Worm (Caenorhabditis elegans) whole organism, L1 larva: Measurements from ENCODE around the gene dyf-18.

ENCODE experiments used
- C04F5.9 ChIP-seq: sonication (generic microtip); optimal IDR thresholded peaks from 2 replicates; lab custom pipeline; 2016; ENCODE audit warnings: missing genetic modification characterization, missing compliant biosample characterization
- C16A3.4 ChIP-seq: fragments of 150-350 bp; optimal IDR thresholded peaks from 2 replicates; lab custom pipeline; 2014; ENCODE audit warnings: missing biosample characterization, missing genetic modification characterization
- ceh-8 ChIP-seq: fragments of 200-800 bp; sonication (Bioruptor generic); optimal IDR thresholded peaks from 2 replicates; lab custom pipeline; 2018; ENCODE audit warnings: mild to moderate bottlenecking, missing genetic modification characterization, moderate library complexity, missing compliant biosample characterization
- ceh-82 ChIP-seq, 3 experiments: fragments of 150-350 bp in 1 of 3; sonication (generic microtip) in 2 of 3; optimal IDR thresholded peaks; 2 replicates each; lab custom pipeline; 2014 to 2017; ENCODE audit warnings: missing biosample characterization in 3 of 3, missing genetic modification characterization in 3 of 3
- ceh-88 ChIP-seq: fragments of 200-800 bp; sonication (Bioruptor generic); IDR thresholded peaks from 2 replicates; pipeline ENCODE4 v1.3.6; 2022; ENCODE audit warnings: missing genetic modification characterization, missing compliant biosample characterization
- dpl-1 ChIP-seq, 3 experiments: fragments of 150-350 bp in 2 of 3; sonication (generic microtip) in 1 of 3; optimal IDR thresholded peaks; 2 replicates each; lab custom pipeline; 2014 to 2017; ENCODE audit warnings: missing biosample characterization in 3 of 3, missing genetic modification characterization in 3 of 3, missing genetic modification reagents in 3 of 3
- dsc-1 ChIP-seq: sonication (generic microtip); optimal IDR thresholded peaks from 2 replicates; lab custom pipeline; 2016; ENCODE audit warnings: mild to moderate bottlenecking, missing genetic modification characterization, missing compliant biosample characterization
- efl-1 ChIP-seq, 4 experiments: fragments of 150-350 bp; optimal IDR thresholded peaks in 3 of 4; peaks in 1 of 4; 1 replicate in 1 of 4; 2 replicates in 3 of 4; lab custom pipeline; 2014; ENCODE audit warnings: missing biosample characterization in 2 of 4, missing genetic modification characterization in 2 of 4, missing genetic modification reagents in 2 of 4
- egl-13 ChIP-seq: sonication (generic microtip); optimal IDR thresholded peaks from 2 replicates; lab custom pipeline; 2016; ENCODE audit warnings: missing genotype, missing genetic modification reagents, missing genetic modification characterization, missing compliant biosample characterization
- egl-27 ChIP-seq, 2 experiments: fragments of 150-350 bp in 1 of 2; sonication (generic microtip); optimal IDR thresholded peaks; 3 replicates each; lab custom pipeline; 2017 to 2018; ENCODE audit warnings: missing biosample characterization in 2 of 2, missing genetic modification characterization in 2 of 2, missing genetic modification reagents in 2 of 2
- elt-2 ChIP-seq: sonication (generic microtip); optimal IDR thresholded peaks from 2 replicates; lab custom pipeline; 2016; ENCODE audit warnings: missing genetic modification characterization, mild to moderate bottlenecking, inconsistent platforms, missing compliant biosample characterization, missing genetic modification reagents
- elt-3 ChIP-seq, 6 experiments: fragments of 150-350 bp in 1 of 6; sonication (generic microtip); optimal IDR thresholded peaks; 2 replicates each; lab custom pipeline; 2017 to 2018; ENCODE audit warnings: missing biosample characterization in 6 of 6, missing genetic modification characterization in 6 of 6, inconsistent platforms in 1 of 6
- ets-5 ChIP-seq: fragments of 200-800 bp; sonication (Bioruptor generic); IDR thresholded peaks from 2 replicates; pipeline ENCODE4 v1.3.6; 2022; ENCODE audit warnings: missing genetic modification characterization, missing compliant biosample characterization
- grh-1 ChIP-seq: fragments of 200-800 bp; sonication (Bioruptor generic); IDR thresholded peaks from 2 replicates; pipeline ENCODE4 v1.3.6; 2022; ENCODE audit warnings: missing genetic modification reagents, missing genetic modification characterization, missing compliant biosample characterization
- hpl-2 ChIP-seq: fragments of 150-350 bp; optimal IDR thresholded peaks from 2 replicates; lab custom pipeline; 2014; ENCODE audit warnings: missing biosample characterization, missing genetic modification reagents, missing genetic modification characterization
- lin-13 ChIP-seq: fragments of 150-350 bp; optimal IDR thresholded peaks from 2 replicates; lab custom pipeline; 2014; ENCODE audit warnings: missing biosample characterization, missing genetic modification reagents, missing genetic modification characterization
- lin-14 ChIP-seq: fragments of 200-800 bp; sonication (Bioruptor generic); optimal IDR thresholded peaks from 2 replicates; lab custom pipeline; 2018; ENCODE audit warnings: mild to moderate bottlenecking, missing genetic modification characterization, moderate library complexity, missing compliant biosample characterization
- lin-35 ChIP-seq, 2 experiments: fragments of 150-350 bp; optimal IDR thresholded peaks; 2 replicates each; lab custom pipeline; 2014; ENCODE audit warnings: missing biosample characterization in 2 of 2, missing genetic modification characterization in 2 of 2, missing genetic modification reagents in 2 of 2
- lin-39 ChIP-seq: fragments of 150-350 bp; optimal IDR thresholded peaks from 2 replicates; lab custom pipeline; 2014; ENCODE audit warnings: missing biosample characterization, missing genetic modification reagents, missing genetic modification characterization
- lir-3 ChIP-seq: sonication (generic microtip); optimal IDR thresholded peaks from 2 replicates; lab custom pipeline; 2016; ENCODE audit warnings: mild to moderate bottlenecking, missing genetic modification characterization, moderate library complexity, missing compliant biosample characterization; ENCODE audit not compliant: poor library complexity
- mep-1 ChIP-seq: fragments of 150-350 bp; optimal IDR thresholded peaks from 2 replicates; lab custom pipeline; 2014; ENCODE audit warnings: missing biosample characterization, missing genetic modification characterization
- nhr-11 ChIP-seq: fragments of 150-350 bp; optimal IDR thresholded peaks from 2 replicates; lab custom pipeline; 2014; ENCODE audit warnings: missing biosample characterization, missing genetic modification characterization
- nhr-12 ChIP-seq: sonication (generic microtip); optimal IDR thresholded peaks from 2 replicates; lab custom pipeline; 2017; ENCODE audit warnings: missing biosample characterization, missing genetic modification characterization
- nhr-20 ChIP-seq: sonication (generic microtip); optimal IDR thresholded peaks from 2 replicates; lab custom pipeline; 2016; ENCODE audit warnings: mild to moderate bottlenecking, missing genetic modification characterization, missing compliant biosample characterization
- nhr-71 ChIP-seq: sonication (generic microtip); optimal IDR thresholded peaks from 2 replicates; lab custom pipeline; 2016; ENCODE audit warnings: mild to moderate bottlenecking, missing genetic modification characterization, moderate library complexity, missing compliant biosample characterization
- nhr-85 ChIP-seq: sonication (generic microtip); peaks from one replicate; lab custom pipeline; 2016; ENCODE audit warnings: missing genetic modification characterization, inconsistent platforms, missing compliant biosample characterization
- nhr-90 ChIP-seq: sonication (generic microtip); optimal IDR thresholded peaks from 2 replicates; lab custom pipeline; 2016; ENCODE audit warnings: mild to moderate bottlenecking, missing genetic modification characterization, missing compliant biosample characterization; ENCODE audit not compliant: poor library complexity
- pag-3 ChIP-seq: sonication (generic microtip); optimal IDR thresholded peaks from 2 replicates; lab custom pipeline; 2017; ENCODE audit warnings: missing genetic modification characterization, mild to moderate bottlenecking, missing compliant biosample characterization, antibody characterized with exemption, borderline replicate concordance; ENCODE audit not compliant: insufficient read depth
- pax-3 ChIP-seq: fragments of 200-800 bp; sonication (Bioruptor generic); optimal IDR thresholded peaks from 2 replicates; lab custom pipeline; 2018; ENCODE audit warnings: mild to moderate bottlenecking, missing genetic modification characterization, moderate library complexity, missing compliant biosample characterization
- rnt-1 ChIP-seq: sonication (generic microtip); optimal IDR thresholded peaks from 2 replicates; lab custom pipeline; 2016; ENCODE audit warnings: mild to moderate bottlenecking, missing genetic modification characterization, moderate library complexity, missing compliant biosample characterization
- skn-1 ChIP-seq: fragments of 150-350 bp; optimal IDR thresholded peaks from 2 replicates; lab custom pipeline; 2014; ENCODE audit warnings: missing biosample characterization, missing genetic modification characterization
- tbx-2 ChIP-seq: sonication (generic microtip); optimal IDR thresholded peaks from 2 replicates; lab custom pipeline; 2016; ENCODE audit warnings: missing genetic modification characterization, missing compliant biosample characterization
- unc-62 ChIP-seq: fragments of 150-350 bp; optimal IDR thresholded peaks from 2 replicates; lab custom pipeline; 2014; ENCODE audit warnings: missing biosample characterization, missing genetic modification reagents, missing genetic modification characterization
- unc-86 ChIP-seq: sonication (generic microtip); optimal IDR thresholded peaks from 2 replicates; lab custom pipeline; 2016; ENCODE audit warnings: missing genetic modification characterization, missing compliant biosample characterization
- zag-1 ChIP-seq: fragments of 150-350 bp; optimal IDR thresholded peaks from 2 replicates; lab custom pipeline; 2014; ENCODE audit warnings: missing biosample characterization, missing genetic modification characterization
- zip-4 ChIP-seq: fragments of 200-800 bp; sonication (Bioruptor generic); optimal IDR thresholded peaks from 2 replicates; lab custom pipeline; 2018; ENCODE audit warnings: mild to moderate bottlenecking, missing genetic modification characterization, moderate library complexity, missing compliant biosample characterization
- ztf-4 ChIP-seq: fragments of 150-350 bp; optimal IDR thresholded peaks from 2 replicates; lab custom pipeline; 2014; ENCODE audit warnings: missing biosample characterization, missing genetic modification characterization

Gene dyf-18

DNA sequence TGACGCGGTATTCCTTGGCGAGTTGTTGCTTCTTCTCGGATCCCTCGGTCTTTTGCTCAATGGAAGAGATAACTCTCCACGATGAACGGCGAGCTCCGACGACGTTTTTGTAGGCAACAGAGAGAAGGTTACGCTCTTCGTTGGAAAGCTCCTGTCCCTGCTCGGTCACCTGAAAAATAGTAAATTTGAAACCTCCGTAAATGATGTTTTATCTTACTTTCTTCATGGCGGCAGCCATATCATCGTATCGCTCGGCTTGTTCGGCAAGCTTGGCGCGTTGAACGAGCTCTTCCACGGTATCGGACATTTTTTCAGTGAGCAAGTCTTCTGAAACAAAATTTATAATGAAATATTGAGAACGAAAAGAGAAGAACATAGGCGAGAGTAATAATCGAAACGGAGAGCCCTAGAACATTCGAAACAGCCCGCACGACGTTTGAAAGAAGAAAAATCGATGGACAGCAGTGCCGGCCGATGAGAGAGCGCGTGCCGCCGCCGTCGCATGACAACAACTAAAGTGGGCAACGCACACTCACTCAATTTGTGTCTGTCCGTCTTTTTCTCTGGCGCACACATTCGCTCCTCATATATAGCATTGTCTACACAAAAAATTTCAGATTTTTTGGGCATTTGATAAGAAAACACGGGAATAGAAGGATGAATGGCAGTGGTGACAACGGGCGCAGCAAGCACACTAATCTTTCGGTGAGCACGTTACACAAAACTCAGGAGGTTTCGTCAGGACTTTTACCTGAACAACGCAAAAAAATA is 20.8 kb upstream of the dyf-18 start, which contains the start of the genes par-5 and M117.3 (continued):
- TF ChIP-seq tbx-2 (peak; percentile 71), efl-1 (optimal IDR thresholded peaks at IDR 0.05; lab: Kevin White, UChicago) (peak; percentile 53 to 62), efl-1 (GFP tag; optimal IDR thresholded peaks at IDR 0.05 in 1 of 2; lab: Kevin White, UChicago) (peak; percentile 57 to 90), elt-3 (tag; optimal IDR thresholded peaks at IDR 0.05; lab: Kevin White, UChicago) (no peak), unc-86 (peak; percentile 72), nhr-11 (tag; lab: Kevin White, UChicago) (no peak), hpl-2 (no peak), egl-27 (tag; optimal IDR thresholded peaks at IDR 0.05; lab: Kevin White, UChicago) (no peak), nhr-12 (tag; lab: Kevin White, UChicago) (no peak), dpl-1 (GFP tag; optimal IDR thresholded peaks at IDR 0.05; lab: Kevin White, UChicago) (peak; percentile 49 to 59 (median 56)), ceh-88 (GFP tag; lab: Robert Waterston, UW) (peak; percentile 48; the same call in 1 of the 2 replicates), nhr-90 (tag; lab: Kevin White, UChicago) (peak; percentile 21), ceh-82 (tag; optimal IDR thresholded peaks at IDR 0.05; lab: Kevin White, UChicago) (peak; percentile 49 to 72 (median 69)), ztf-4 (tag; lab: Kevin White, UChicago) (peak; percentile 62), rnt-1 (tag; lab: Kevin White, UChicago) (peak; percentile 36), pax-3 (tag; lab: Kevin White, UChicago) (no peak), nhr-20 (tag; lab: Kevin White, UChicago) (peak; percentile 67), skn-1 (peak; percentile 14), zag-1 (tag; lab: Kevin White, UChicago) (no peak), unc-62 (GFP tag; lab: Kevin White, UChicago) (no peak), nhr-71 (peak; percentile 83), zip-4 (GFP tag; lab: Kevin White, UChicago) (no peak), C16A3.4 (tag; lab: Kevin White, UChicago) (peak; percentile 53), lin-13 (GFP tag; lab: Kevin White, UChicago) (peak; percentile 9), lin-14 (GFP tag; lab: Kevin White, UChicago) (peak; percentile 93), lin-35 (GFP tag; optimal IDR thresholded peaks at IDR 0.05; lab: Kevin White, UChicago) (peak; percentile 63 to 71), nhr-85 (tag; lab: Kevin White, UChicago) (peak; percentile 68), ets-5 (GFP tag; lab: Robert Waterston, UW) (no peak), C04F5.9 (tag; lab: Kevin White, UChicago) (no peak), grh-1 (GFP tag; lab: Robert Waterston, UW) (no peak), egl-13 (tag; lab: Kevin White, UChicago) (peak; percentile 68), ceh-8 (GFP tag; lab: Kevin White, UChicago) (peak; percentile 40), dsc-1 (peak; percentile 57), elt-2 (tag; lab: Kevin White, UChicago) (peak; percentile 64), pag-3 (tag; lab: Kevin White, UChicago) (no peak), lir-3 (peak; percentile 51), mep-1 (tag; lab: Kevin White, UChicago) (peak; percentile 58), lin-39 (tag; lab: Kevin White, UChicago) (no peak)
